Worm (Caenorhabditis elegans) whole organism, L4 larva: ENCODE measurements around the gene F56F10.2.

Source experiments
- D1046.2 ChIP-seq: fragments of 200-800 bp; sonication (Bioruptor generic); IDR thresholded peaks from 2 replicates; pipeline ENCODE4 v1.3.6; 2022; ENCODE audit warnings: missing genetic modification characterization, missing compliant biosample characterization
- F49E8.2 ChIP-seq: sonication (generic microtip); optimal IDR thresholded peaks from 2 replicates; lab custom pipeline; 2016; ENCODE audit warnings: missing compliant biosample characterization, mild to moderate bottlenecking, missing genetic modification characterization, borderline replicate concordance
- R02D3.7 ChIP-seq: fragments of 150-350 bp; sonication (generic microtip); optimal IDR thresholded peaks from 3 replicates; lab custom pipeline; 2014; ENCODE audit warnings: missing biosample characterization, missing genetic modification characterization
- T26A8.4 ChIP-seq: fragments of 200-800 bp; sonication (Bioruptor generic); IDR thresholded peaks from 2 replicates; pipeline ENCODE4 v1.3.6; 2022; ENCODE audit warnings: missing genetic modification characterization, missing compliant biosample characterization
- Y48G9A.11 ChIP-seq: fragments of 200-800 bp; sonication (Bioruptor generic); IDR thresholded peaks from 2 replicates; pipeline ENCODE4 v1.3.6; 2022; ENCODE audit warnings: missing genetic modification reagents, missing genetic modification characterization, missing compliant biosample characterization
- ZK337.2 ChIP-seq: fragments of 200-800 bp; sonication (Bioruptor generic); IDR thresholded peaks from 2 replicates; pipeline ENCODE4 v1.3.6; 2022; ENCODE audit warnings: missing genetic modification reagents, missing genetic modification characterization, missing compliant biosample characterization
- ZK546.5 ChIP-seq, 2 experiments: sonication (generic microtip); optimal IDR thresholded peaks; 2 replicates each; lab custom pipeline; 2017; ENCODE audit warnings: missing biosample characterization in 2 of 2, missing genetic modification characterization in 2 of 2
- aha-1 ChIP-seq: fragments of 150-350 bp; peaks from one replicate; lab custom pipeline; 2014; ENCODE audit warnings: missing biosample characterization, missing genetic modification characterization
- aly-2 ChIP-seq: sonication (generic microtip); optimal IDR thresholded peaks from 2 replicates; lab custom pipeline; 2018; ENCODE audit warnings: missing biosample characterization, missing genetic modification characterization
- ama-1 ChIP-seq: fragments of 150-350 bp; optimal IDR thresholded peaks from 2 replicates; lab custom pipeline; 2014; ENCODE audit warnings: inconsistent platforms, mixed read lengths
- arid-1 ChIP-seq: fragments of 200-800 bp; sonication (Bioruptor generic); conservative IDR thresholded peaks from 2 replicates; pipeline ENCODE4 v1.3.6; 2022; ENCODE audit warnings: missing genetic modification reagents, missing genetic modification characterization, missing compliant biosample characterization
- ces-1 ChIP-seq: fragments of 150-350 bp; sonication (generic microtip); optimal IDR thresholded peaks from 4 replicates; lab custom pipeline; 2014; ENCODE audit warnings: missing biosample characterization, missing genetic modification reagents, missing genetic modification characterization
- daf-16 ChIP-seq, 3 experiments: sonication (generic microtip); optimal IDR thresholded peaks; 2 replicates each; lab custom pipeline; 2016 to 2017; ENCODE audit warnings: missing genetic modification characterization in 3 of 3, missing genetic modification reagents in 3 of 3, mild to moderate bottlenecking in 2 of 3, missing compliant biosample characterization in 2 of 3, missing biosample characterization in 1 of 3, moderate library complexity in 1 of 3
- daf-19 ChIP-seq: fragments of 200-800 bp; sonication (Bioruptor generic); conservative IDR thresholded peaks from 2 replicates; pipeline ENCODE4 v1.3.6; 2022; ENCODE audit warnings: missing genetic modification characterization, missing compliant biosample characterization
- dmd-6 ChIP-seq: fragments of 200-800 bp; sonication (Bioruptor generic); IDR thresholded peaks from 2 replicates; pipeline ENCODE4 v1.3.6; 2022; ENCODE audit warnings: missing genetic modification reagents, missing genetic modification characterization, missing compliant biosample characterization
- dmd-8 ChIP-seq: fragments of 200-800 bp; sonication (Bioruptor generic); IDR thresholded peaks from 2 replicates; pipeline ENCODE4 v1.3.6; 2022; ENCODE audit warnings: missing genetic modification characterization, missing compliant biosample characterization
- dve-1 ChIP-seq: sonication (generic microtip); optimal IDR thresholded peaks from 2 replicates; lab custom pipeline; 2017; ENCODE audit warnings: antibody characterized with exemption, mild to moderate bottlenecking, missing genetic modification characterization, missing compliant biosample characterization; ENCODE audit not compliant: insufficient read depth
- egl-43 ChIP-seq: fragments of 200-800 bp; sonication (Bioruptor generic); IDR thresholded peaks from 2 replicates; pipeline ENCODE4 v1.3.6; 2022; ENCODE audit warnings: missing genetic modification reagents, missing genetic modification characterization, missing compliant biosample characterization
- fos-1 ChIP-seq: fragments of 150-350 bp; optimal IDR thresholded peaks from 2 replicates; lab custom pipeline; 2014; ENCODE audit warnings: missing biosample characterization, missing genetic modification characterization
- hlh-11 ChIP-seq: fragments of 200-800 bp; sonication (Bioruptor generic); optimal IDR thresholded peaks from 2 replicates; lab custom pipeline; 2018; ENCODE audit warnings: mild to moderate bottlenecking, missing genetic modification characterization, missing compliant biosample characterization
- hlh-30 ChIP-seq: sonication (generic microtip); optimal IDR thresholded peaks from 2 replicates; lab custom pipeline; 2017; ENCODE audit warnings: antibody characterized with exemption, mild to moderate bottlenecking, missing genetic modification characterization, missing compliant biosample characterization; ENCODE audit not compliant: insufficient read depth
- hmg-1.1 ChIP-seq: fragments of 200-800 bp; sonication (Bioruptor generic); IDR thresholded peaks from 2 replicates; pipeline ENCODE4 v1.3.6; 2022; ENCODE audit warnings: missing genetic modification reagents, missing genetic modification characterization, missing compliant biosample characterization
- lin-13 ChIP-seq: fragments of 150-350 bp; optimal IDR thresholded peaks from 2 replicates; lab custom pipeline; 2014; ENCODE audit warnings: missing biosample characterization, missing genetic modification reagents, missing genetic modification characterization
- lin-15B ChIP-seq: fragments of 150-350 bp; sonication (generic microtip); optimal IDR thresholded peaks from 3 replicates; lab custom pipeline; 2014; ENCODE audit warnings: missing biosample characterization, missing genetic modification characterization
- lin-29 ChIP-seq: fragments of 200-800 bp; sonication (Bioruptor generic); IDR thresholded peaks from 2 replicates; pipeline ENCODE4 v1.3.6; 2022; ENCODE audit warnings: missing genetic modification reagents, missing genetic modification characterization, missing compliant biosample characterization
- lin-38 ChIP-seq: fragments of 200-800 bp; sonication (Bioruptor generic); IDR thresholded peaks from 2 replicates; pipeline ENCODE4 v1.3.6; 2022; ENCODE audit warnings: missing genetic modification reagents, missing genetic modification characterization, missing compliant biosample characterization
- lin-39 ChIP-seq: fragments of 150-350 bp; optimal IDR thresholded peaks from 2 replicates; lab custom pipeline; 2014; ENCODE audit warnings: missing biosample characterization, missing genetic modification reagents, missing genetic modification characterization
- madf-5 ChIP-seq, 2 experiments: fragments of 200-800 bp; sonication (Bioruptor generic); IDR thresholded peaks; 2 replicates each; pipeline ENCODE4 v1.3.6; 2022; ENCODE audit warnings: missing compliant biosample characterization in 2 of 2, missing genetic modification characterization in 2 of 2
- mdl-1 ChIP-seq, 2 experiments: fragments of 150-350 bp in 1 of 2; sonication (generic microtip) in 1 of 2; optimal IDR thresholded peaks; 2 replicates each; lab custom pipeline; 2014 to 2017; ENCODE audit warnings: missing biosample characterization in 2 of 2, missing genetic modification characterization in 2 of 2
- mdt-29 ChIP-seq: fragments of 200-800 bp; sonication (Bioruptor generic); IDR thresholded peaks from 2 replicates; pipeline ENCODE4 v1.3.6; 2022; ENCODE audit warnings: missing genetic modification reagents, missing genetic modification characterization, missing compliant biosample characterization
- mep-1 ChIP-seq: fragments of 150-350 bp; sonication (generic microtip); optimal IDR thresholded peaks from 3 replicates; lab custom pipeline; 2014; ENCODE audit warnings: missing biosample characterization, missing genetic modification characterization
- nhr-102 ChIP-seq: sonication (generic microtip); optimal IDR thresholded peaks from 2 replicates; lab custom pipeline; 2016; ENCODE audit warnings: mild to moderate bottlenecking, missing genetic modification characterization, moderate library complexity, missing compliant biosample characterization
- nhr-111 ChIP-seq: fragments of 200-800 bp; sonication (Bioruptor generic); optimal IDR thresholded peaks from 2 replicates; lab custom pipeline; 2018; ENCODE audit warnings: mild to moderate bottlenecking, missing genetic modification characterization, missing compliant biosample characterization
- nhr-237 ChIP-seq: sonication (generic microtip); optimal IDR thresholded peaks from 2 replicates; lab custom pipeline; 2017; ENCODE audit warnings: missing biosample characterization, missing genetic modification characterization
- nhr-25 ChIP-seq: sonication (generic microtip); optimal IDR thresholded peaks from 2 replicates; lab custom pipeline; 2017; ENCODE audit warnings: missing genetic modification characterization, mild to moderate bottlenecking, missing compliant biosample characterization, antibody characterized with exemption, moderate library complexity, borderline replicate concordance; ENCODE audit not compliant: insufficient read depth
- nhr-48 ChIP-seq: sonication (generic microtip); optimal IDR thresholded peaks from 2 replicates; lab custom pipeline; 2016; ENCODE audit warnings: mild to moderate bottlenecking, missing genetic modification characterization, missing compliant biosample characterization
- pha-4 ChIP-seq, 2 experiments: fragments of 150-350 bp in 1 of 2; fragments of 200-800 bp in 1 of 2; sonication (Bioruptor generic) in 1 of 2; IDR thresholded peaks in 1 of 2; optimal IDR thresholded peaks in 1 of 2; 2 replicates each; pipeline versions ENCODE4 v1.3.6 to Lab custom; 2014 to 2022; ENCODE audit warnings: missing genetic modification characterization in 2 of 2, missing genetic modification reagents in 2 of 2, missing biosample characterization in 1 of 2, missing compliant biosample characterization in 1 of 2
- php-3 ChIP-seq: fragments of 200-800 bp; sonication (Bioruptor generic); IDR thresholded peaks from 2 replicates; pipeline ENCODE4 v1.3.6; 2022; ENCODE audit warnings: missing genetic modification reagents, missing genetic modification characterization, missing compliant biosample characterization
- pqm-1 ChIP-seq: sonication (generic microtip); optimal IDR thresholded peaks from 2 replicates; lab custom pipeline; 2017; ENCODE audit warnings: missing biosample characterization, missing genetic modification characterization
- saeg-2 ChIP-seq: fragments of 200-800 bp; sonication (Bioruptor generic); IDR thresholded peaks from 2 replicates; pipeline ENCODE4 v1.3.6; 2022; ENCODE audit warnings: missing genetic modification reagents, missing genetic modification characterization, missing compliant biosample characterization
- tag-97 ChIP-seq: fragments of 200-800 bp; sonication (Bioruptor generic); IDR thresholded peaks from 2 replicates; pipeline ENCODE4 v1.3.6; 2022; ENCODE audit warnings: missing genetic modification characterization, missing compliant biosample characterization
- tra-1 ChIP-seq: fragments of 200-800 bp; sonication (Bioruptor generic); IDR thresholded peaks from 2 replicates; pipeline ENCODE4 v1.3.6; 2022; ENCODE audit warnings: missing genetic modification reagents, missing genetic modification characterization, missing compliant biosample characterization
- unc-39 ChIP-seq: sonication (generic microtip); optimal IDR thresholded peaks from 2 replicates; lab custom pipeline; 2017; ENCODE audit warnings: missing biosample characterization, missing genetic modification characterization
- vab-7 ChIP-seq: fragments of 200-800 bp; sonication (Bioruptor generic); IDR thresholded peaks from 2 replicates; pipeline ENCODE4 v1.3.6; 2022; ENCODE audit warnings: missing genetic modification reagents, missing genetic modification characterization, missing compliant biosample characterization
- zag-1 ChIP-seq: fragments of 150-350 bp; optimal IDR thresholded peaks from 2 replicates; lab custom pipeline; 2014; ENCODE audit warnings: missing biosample characterization, missing genetic modification characterization
- zip-11 ChIP-seq: fragments of 200-800 bp; sonication (Bioruptor generic); IDR thresholded peaks from 2 replicates; pipeline ENCODE4 v1.3.6; 2022; ENCODE audit warnings: missing genetic modification characterization, missing compliant biosample characterization
- zip-2 ChIP-seq: fragments of 150-350 bp; optimal IDR thresholded peaks from 2 replicates; lab custom pipeline; 2014; ENCODE audit warnings: missing biosample characterization, missing genetic modification characterization
- ztf-7 ChIP-seq: fragments of 150-350 bp; optimal IDR thresholded peaks from 2 replicates; lab custom pipeline; 2014; ENCODE audit warnings: missing biosample characterization, missing genetic modification characterization

F56F10.2 gene

ce11 chrX:813063-813462, 46.4 kb upstream of the F56F10.2 start, which contains the start of gene F25E2.3:
TSS of gene F25E2.3 (minus strand) at chrX:813163.
- no peak for TF ChIP-seq hmg-1.1 (GFP tag; lab: Robert Waterston, UW)
- no peak for TF ChIP-seq R02D3.7 (tag; lab: Kevin White, UChicago)
- no peak for TF ChIP-seq nhr-102
- TF ChIP-seq daf-16 (GFP tag; optimal IDR thresholded peaks at IDR 0.05; lab: Kevin White, UChicago) = no peak
- peak; percentile 42 for TF ChIP-seq daf-16 (tag; optimal IDR thresholded peaks at IDR 0.05; lab: Kevin White, UChicago)

- TF ChIP-seq unc-39 (tag; lab: Kevin White, UChicago) = no peak
- TF ChIP-seq nhr-237 (tag; lab: Kevin White, UChicago) = no peak
- TF ChIP-seq F49E8.2 (tag; lab: Kevin White, UChicago) = no peak
- peak; percentile 73 for TF ChIP-seq php-3
- TF ChIP-seq zip-2 (tag; lab: Kevin White, UChicago) = no peak
- TF ChIP-seq saeg-2 (GFP tag; lab: Robert Waterston, UW) = no peak
- no peak for TF ChIP-seq hmg-1.1 (GFP tag; lab: Robert Waterston, UW)
- no peak for TF ChIP-seq lin-13 (GFP tag; lab: Kevin White, UChicago)
- TF ChIP-seq mep-1 (tag; lab: Kevin White, UChicago) = no peak
- TF ChIP-seq pqm-1 (tag; lab: Kevin White, UChicago) = peak; percentile 87
- TF ChIP-seq daf-19 (GFP tag; lab: Robert Waterston, UW) = no peak
- peak; percentile 48 for TF ChIP-seq hlh-11 (tag; lab: Kevin White, UChicago)
- no peak for TF ChIP-seq ZK546.5 (tag; optimal IDR thresholded peaks at IDR 0.05; lab: Kevin White, UChicago)
- no peak for TF ChIP-seq T26A8.4 (GFP tag; lab: Robert Waterston, UW)
- TF ChIP-seq hlh-30 (tag; lab: Kevin White, UChicago) = no peak
- no peak for TF ChIP-seq mdl-1 (tag; optimal IDR thresholded peaks at IDR 0.05; lab: Kevin White, UChicago)
- no peak for TF ChIP-seq pha-4 (GFP tag; IDR thresholded peaks at IDR 0.05; lab: Robert Waterston, UW)
- no peak for TF ChIP-seq pha-4 (tag; optimal IDR thresholded peaks at IDR 0.05; lab: Kevin White, UChicago)
- no peak for TF ChIP-seq nhr-111 (GFP tag; lab: Kevin White, UChicago)
- TF ChIP-seq dmd-8 (GFP tag; lab: Robert Waterston, UW) = no peak
- TF ChIP-seq mdt-29 (GFP tag; lab: Robert Waterston, UW) = no peak
- TF ChIP-seq ces-1 (GFP tag; lab: Kevin White, UChicago) = no peak
- no peak for TF ChIP-seq madf-5 (GFP tag; IDR thresholded peaks at IDR 0.05; lab: Robert Waterston, UW)
- no peak for TF ChIP-seq arid-1 (GFP tag; lab: Robert Waterston, UW)
- no peak for TF ChIP-seq aha-1
- TF ChIP-seq zip-11 (GFP tag; lab: Robert Waterston, UW) = no peak
- no peak for TF ChIP-seq vab-7
- TF ChIP-seq ZK337.2 = no peak
- peak; percentile 54 for TF ChIP-seq dve-1
- TF ChIP-seq Y48G9A.11 (GFP tag; lab: Robert Waterston, UW) = no peak
- no peak for TF ChIP-seq fos-1 (tag; lab: Kevin White, UChicago)
- no peak for TF ChIP-seq ztf-7
- TF ChIP-seq dmd-6 (GFP tag; lab: Robert Waterston, UW) = peak; percentile 69
- peak; percentile 12 for TF ChIP-seq nhr-102
- no peak for TF ChIP-seq aly-2 (tag; lab: Kevin White, UChicago)
- no peak for TF ChIP-seq zag-1 (tag; lab: Kevin White, UChicago)
- TF ChIP-seq tra-1 (GFP tag; lab: Robert Waterston, UW) = peak; percentile 70; the same call in 1 of the 2 replicates
- TF ChIP-seq lin-29 (GFP tag; lab: Robert Waterston, UW) = no peak
- no peak for TF ChIP-seq R02D3.7 (tag; lab: Kevin White, UChicago)
- TF ChIP-seq ama-1 (lab: Kevin White, UChicago) = no peak
- no peak for TF ChIP-seq D1046.2
- no peak for TF ChIP-seq tag-97
- TF ChIP-seq lin-15B (tag; lab: Kevin White, UChicago) = no peak
- TF ChIP-seq nhr-48 (tag; lab: Kevin White, UChicago) = no peak
- no peak for TF ChIP-seq nhr-25 (tag; lab: Kevin White, UChicago)
- no peak for TF ChIP-seq lin-38
- TF ChIP-seq lin-39 (tag; lab: Kevin White, UChicago) = no peak
- TF ChIP-seq egl-43 = no peak
Measured at ce11 chrX:815929-816328, 43.5 kb upstream of the F56F10.2 start, which contains the start of gene ifd-2. TSS of gene ifd-2 (minus strand) at chrX:815929.
